Worm (Caenorhabditis elegans): ENCODE results near the gene F45D3.4.

The F45D3.4 gene

DNA sequence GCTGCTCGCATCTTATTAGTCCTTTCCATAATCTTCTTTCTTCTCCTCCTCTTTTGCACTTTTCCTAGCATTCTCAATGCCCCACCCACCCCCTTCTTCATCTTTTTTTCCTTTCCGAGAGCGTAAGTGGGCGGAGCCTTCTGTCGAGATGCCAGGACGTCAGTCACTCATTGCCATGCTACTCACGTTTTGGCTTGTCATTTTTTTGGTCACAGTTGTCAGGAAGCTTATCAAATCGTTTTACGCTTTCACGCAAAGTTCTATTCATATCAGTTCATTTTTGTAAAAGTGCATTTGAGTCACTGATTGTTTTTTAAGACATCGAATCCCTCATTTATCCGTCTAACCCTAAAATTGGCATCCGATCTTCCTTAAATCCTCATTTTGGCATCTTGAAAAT is 13.0 kb downstream of the F45D3.4 start:
- peak; percentile 37 for TF ChIP-seq daf-12 (tag; optimal IDR thresholded peaks at IDR 0.05)
- no peak for TF ChIP-seq lin-39 (tag; optimal IDR thresholded peaks at IDR 0.05)
- no peak for TF ChIP-seq ZK546.5 (tag; optimal IDR thresholded peaks at IDR 0.05)
- TF ChIP-seq unc-39 (tag; optimal IDR thresholded peaks at IDR 0.05): no peak
- no peak for TF ChIP-seq ceh-82 (tag; optimal IDR thresholded peaks at IDR 0.05)
- TF ChIP-seq nhr-23 (tag; optimal IDR thresholded peaks at IDR 0.05): peak; percentile 25
- peak; percentile 45 for TF ChIP-seq nfya-1 (tag; optimal IDR thresholded peaks at IDR 0.05; ENCODE audit: insufficient read depth)
- no peak for TF ChIP-seq elt-3 (tag; optimal IDR thresholded peaks at IDR 0.05)
- peak; percentile 88 for TF ChIP-seq unc-62 (GFP tag; optimal IDR thresholded peaks at IDR 0.05)
- TF ChIP-seq elt-2 (tag; optimal IDR thresholded peaks at IDR 0.05): peak; percentile 5

DNA sequence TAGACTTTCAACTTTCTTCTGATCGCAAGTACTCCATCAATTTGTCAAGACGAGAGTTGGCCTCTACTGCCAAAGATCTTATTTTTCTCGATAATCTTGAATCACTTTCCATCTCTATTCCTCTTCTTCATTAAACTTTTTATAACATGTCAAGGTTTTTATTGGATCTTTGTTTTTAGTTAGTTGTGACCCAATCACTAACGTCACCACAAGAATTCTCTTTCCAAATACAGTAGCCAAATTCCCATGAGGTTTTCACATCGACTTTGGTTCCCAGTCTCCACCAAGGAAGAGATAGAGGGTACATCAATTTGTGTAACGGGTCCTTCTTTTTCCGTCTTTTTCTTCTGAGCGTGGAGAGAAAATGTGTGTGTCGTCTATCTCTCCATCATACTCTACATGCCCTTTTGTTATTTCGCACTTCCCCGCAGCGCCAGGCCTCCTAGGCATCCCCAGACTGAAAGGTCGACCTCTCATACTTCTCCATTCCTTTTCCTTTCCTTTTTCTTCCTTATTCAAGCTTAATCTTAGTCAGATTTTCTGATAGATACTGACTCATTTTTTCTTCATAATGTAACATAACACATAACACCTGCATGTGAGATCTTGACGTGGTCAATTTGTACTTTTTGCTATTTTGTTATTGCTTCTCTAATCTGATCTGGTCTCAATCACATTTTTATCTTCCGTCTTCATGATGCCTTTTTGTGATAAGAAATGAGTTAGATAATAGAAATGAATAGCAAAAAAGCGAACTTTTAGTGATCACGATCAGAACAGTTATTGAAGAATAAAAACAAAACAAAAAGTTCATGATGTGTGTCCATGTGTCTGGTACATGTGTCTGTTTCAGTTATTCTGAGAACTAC is 13.8 kb downstream of the F45D3.4 start:
- no peak for TF ChIP-seq nhr-77 (tag; optimal IDR thresholded peaks at IDR 0.05)
- TF ChIP-seq R02D3.7 (tag; optimal IDR thresholded peaks at IDR 0.05): no peak
- no peak for TF ChIP-seq nhr-11 (tag; optimal IDR thresholded peaks at IDR 0.05)
- no peak for TF ChIP-seq fkh-10 (GFP tag; optimal IDR thresholded peaks at IDR 0.05)
- no peak for TF ChIP-seq egl-5 (tag; optimal IDR thresholded peaks at IDR 0.05)
- TF ChIP-seq unc-39 (tag; optimal IDR thresholded peaks at IDR 0.05): no peak
- TF ChIP-seq zag-1 (tag; optimal IDR thresholded peaks at IDR 0.05): no peak
- TF ChIP-seq snpc-4 (tag; optimal IDR thresholded peaks at IDR 0.05): no peak
- no peak for TF ChIP-seq ZK546.5 (tag; optimal IDR thresholded peaks at IDR 0.05)
- no peak for TF ChIP-seq ztf-11 (tag; optimal IDR thresholded peaks at IDR 0.05)
- TF ChIP-seq lsy-12 (tag; optimal IDR thresholded peaks at IDR 0.05): no peak
- no peak for TF ChIP-seq jun-1 (tag; optimal IDR thresholded peaks at IDR 0.05)
- TF ChIP-seq elt-1 (tag; optimal IDR thresholded peaks at IDR 0.05): peak; percentile 95
- no peak for TF ChIP-seq ceh-9 (tag; optimal IDR thresholded peaks at IDR 0.05)
- peak; percentile 27 for TF ChIP-seq nhr-25 (tag; optimal IDR thresholded peaks at IDR 0.05)
- TF ChIP-seq fos-1 (tag; optimal IDR thresholded peaks at IDR 0.05): no peak
- TF ChIP-seq nhr-12 (tag; optimal IDR thresholded peaks at IDR 0.05): no peak
- TF ChIP-seq daf-12 (tag; optimal IDR thresholded peaks at IDR 0.05): no peak
- no peak for TF ChIP-seq mdl-1 (tag; optimal IDR thresholded peaks at IDR 0.05)
- no peak for TF ChIP-seq sea-2 (GFP tag; optimal IDR thresholded peaks at IDR 0.05)
- no peak for TF ChIP-seq elt-2 (tag; optimal IDR thresholded peaks at IDR 0.05)
- no peak for TF ChIP-seq tbx-2 (tag; optimal IDR thresholded peaks at IDR 0.05)
- TF ChIP-seq ztf-4 (tag; optimal IDR thresholded peaks at IDR 0.05): no peak
- TF ChIP-seq skn-1 (tag; optimal IDR thresholded peaks at IDR 0.05): no peak
- no peak for TF ChIP-seq nhr-43 (tag; optimal IDR thresholded peaks at IDR 0.05; ENCODE audit: poor library complexity, severe bottlenecking)
- peak; percentile 39 for TF ChIP-seq nfya-1 (tag; optimal IDR thresholded peaks at IDR 0.05; ENCODE audit: insufficient read depth)
- TF ChIP-seq elt-3 (tag; optimal IDR thresholded peaks at IDR 0.05): no peak
- TF ChIP-seq hmg-11 (tag; optimal IDR thresholded peaks at IDR 0.05): peak; percentile 24
- no peak for TF ChIP-seq aly-2 (tag; optimal IDR thresholded peaks at IDR 0.05)
- TF ChIP-seq ama-1 (optimal IDR thresholded peaks at IDR 0.05): no peak
- peak; percentile 3 for TF ChIP-seq lin-39 (tag; optimal IDR thresholded peaks at IDR 0.05)
- no peak for TF ChIP-seq unc-62 (GFP tag; optimal IDR thresholded peaks at IDR 0.05)
- no peak for TF ChIP-seq nhr-28 (tag; optimal IDR thresholded peaks at IDR 0.05)
- no peak for TF ChIP-seq nhr-23 (tag; optimal IDR thresholded peaks at IDR 0.05)
- no peak for TF ChIP-seq pha-4 (tag; optimal IDR thresholded peaks at IDR 0.05)

DNA sequence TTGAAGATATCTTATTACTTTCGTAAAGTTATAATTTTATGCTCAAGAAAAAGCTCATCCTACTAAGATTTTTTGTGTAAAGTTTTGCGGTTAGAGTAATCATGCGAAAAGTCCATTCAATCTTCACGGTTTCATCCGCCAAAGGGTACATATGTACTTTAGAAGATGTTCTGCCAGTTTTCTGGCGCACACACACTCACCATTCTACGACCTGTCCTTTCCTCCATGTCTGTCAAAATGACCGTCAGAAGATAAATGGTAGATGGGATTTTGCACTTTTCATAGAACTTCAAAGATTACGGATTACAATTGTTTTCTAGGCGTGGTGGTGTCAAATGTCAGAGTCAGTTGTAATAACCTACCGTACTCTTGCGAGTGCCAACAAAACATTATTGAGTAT is 15.5 kb downstream of the F45D3.4 start:
- TF ChIP-seq unc-62 (GFP tag; optimal IDR thresholded peaks at IDR 0.05) (peak; percentile 68), fkh-2 (tag; optimal IDR thresholded peaks at IDR 0.05) (no peak), daf-12 (tag; optimal IDR thresholded peaks at IDR 0.05) (peak; percentile 57), elt-1 (tag; optimal IDR thresholded peaks at IDR 0.05) (peak; percentile 59), nhr-23 (tag; optimal IDR thresholded peaks at IDR 0.05) (peak; percentile 81), nhr-25 (tag; optimal IDR thresholded peaks at IDR 0.05) (peak; percentile 84)
